Worm (Caenorhabditis elegans): ENCODE results near the gene rpn-2.

- TF ChIP-seq nhr-237 (tag; optimal IDR thresholded peaks at IDR 0.05): no peak
- no peak for TF ChIP-seq aly-2 (tag; optimal IDR thresholded peaks at IDR 0.05)
- no peak for TF ChIP-seq nhr-77 (tag; optimal IDR thresholded peaks at IDR 0.05)
- TF ChIP-seq nhr-76 (tag; optimal IDR thresholded peaks at IDR 0.05): no peak
- TF ChIP-seq ama-1 (optimal IDR thresholded peaks at IDR 0.05): no peak
- no peak for TF ChIP-seq fkh-2 (tag; optimal IDR thresholded peaks at IDR 0.05)
- TF ChIP-seq elt-1 (tag; optimal IDR thresholded peaks at IDR 0.05): no peak
- TF ChIP-seq unc-39 (tag; optimal IDR thresholded peaks at IDR 0.05): no peak
Observed at ce11 chrIII:6179062-6179461, 19.9 kb upstream of the rpn-2 start.

Measured in whole organism, L3 larva.